Worm (Caenorhabditis elegans) whole organism, dauer: ENCODE measurements around the gene F53F8.5.

Experiments used
- unc-62 ChIP-seq: sonication (generic microtip); optimal IDR thresholded peaks from 2 replicates; lab custom pipeline; 2017; ENCODE audit warnings: missing biosample characterization, missing genetic modification reagents, missing genetic modification characterization

Gene F53F8.5

ce11 chrV:20713620-20714019 is 9.8 kb upstream of the F53F8.5 start, which contains the start of gene Y44A6C.1:
Y44A6C.1 (plus strand) TSS chrV:20713920.
- no peak for TF ChIP-seq unc-62 (GFP tag; lab: Kevin White, UChicago)

- no peak for TF ChIP-seq unc-62 (GFP tag; lab: Kevin White, UChicago)
Observed at ce11 chrV:20712994-20713326, 9.1 kb upstream of the F53F8.5 start.

- TF ChIP-seq unc-62 (GFP tag; lab: Kevin White, UChicago), result no peak
Observed at ce11 chrV:20712318-20712993, 8.6 kb upstream of the F53F8.5 start.

ce11 chrV:20711733-20712132 is 7.9 kb upstream of the F53F8.5 start:
- TF ChIP-seq unc-62 (GFP tag; lab: Kevin White, UChicago), result no peak

ce11 chrV:20710642-20711041 is 6.8 kb upstream of the F53F8.5 start:
- no peak for TF ChIP-seq unc-62 (GFP tag; lab: Kevin White, UChicago)

- no peak for TF ChIP-seq unc-62 (GFP tag; lab: Kevin White, UChicago)
Observed at ce11 chrV:20710156-20710555, 6.3 kb upstream of the F53F8.5 start.

ce11 chrV:20698266-20698665 is 5.6 kb downstream of the F53F8.5 start, which contains the start of gene F53F8.7:
F53F8.7 (minus strand) TSS chrV:20698366.
- no peak for TF ChIP-seq unc-62 (GFP tag; lab: Kevin White, UChicago)

- no peak for TF ChIP-seq unc-62 (GFP tag; lab: Kevin White, UChicago)
Observed at ce11 chrV:20693968-20694367, 9.9 kb downstream of the F53F8.5 start.

- no peak for TF ChIP-seq unc-62 (GFP tag; lab: Kevin White, UChicago)
Observed at ce11 chrV:20692903-20693302, 10.9 kb downstream of the F53F8.5 start.

ce11 chrV:20691585-20691984 is 12.3 kb downstream of the F53F8.5 start, which contains the start of gene F53F8.4:
F53F8.4 (minus strand) TSS chrV:20691685.
- TF ChIP-seq unc-62 (GFP tag; lab: Kevin White, UChicago), result no peak

- no peak for TF ChIP-seq unc-62 (GFP tag; lab: Kevin White, UChicago)
Observed at ce11 chrV:20689481-20690039, 14.3 kb downstream of the F53F8.5 start, which contains the start of gene F53F8.3. F53F8.3 (minus strand) TSS chrV:20689531.

ce11 chrV:20685383-20685782 is 18.5 kb downstream of the F53F8.5 start, which contains the start of gene klf-2:
klf-2 (plus strand) TSS chrV:20685683.
- no peak for TF ChIP-seq unc-62 (GFP tag; lab: Kevin White, UChicago)

- no peak for TF ChIP-seq unc-62 (GFP tag; lab: Kevin White, UChicago)
Observed at ce11 chrV:20682309-20682708, 21.5 kb downstream of the F53F8.5 start.

- TF ChIP-seq unc-62 (GFP tag; lab: Kevin White, UChicago), result no peak
Observed at ce11 chrV:20681824-20682223, 22.0 kb downstream of the F53F8.5 start.

- no peak for TF ChIP-seq unc-62 (GFP tag; lab: Kevin White, UChicago)
Observed at ce11 chrV:20681120-20681519, 22.7 kb downstream of the F53F8.5 start, which contains the start of gene srsx-35. srsx-35 (plus strand) TSS chrV:20681420.

ce11 chrV:20680189-20680588 is 23.7 kb downstream of the F53F8.5 start:
- no peak for TF ChIP-seq unc-62 (GFP tag; lab: Kevin White, UChicago)

ce11 chrV:20670625-20671024 is 33.2 kb downstream of the F53F8.5 start:
- no peak for TF ChIP-seq unc-62 (GFP tag; lab: Kevin White, UChicago)
